Worm (Caenorhabditis elegans) whole organism, L3 larva: Measurements from ENCODE around the gene nft-1.

Experiments used
- R02D3.7 ChIP-seq: fragments of 150-350 bp; optimal IDR thresholded peaks from 2 replicates; lab custom pipeline; 2014; ENCODE audit warnings: missing biosample characterization, missing genetic modification characterization
- ama-1 ChIP-seq: fragments of 150-350 bp; optimal IDR thresholded peaks from 2 replicates; lab custom pipeline; 2018
- ceh-9 ChIP-seq: sonication (generic microtip); optimal IDR thresholded peaks from 2 replicates; lab custom pipeline; 2018; ENCODE audit warnings: missing biosample characterization, missing genetic modification characterization
- elt-1 ChIP-seq: fragments of 150-350 bp; optimal IDR thresholded peaks from 2 replicates; lab custom pipeline; 2014; ENCODE audit warnings: missing biosample characterization, missing genetic modification characterization
- fos-1 ChIP-seq: fragments of 150-350 bp; optimal IDR thresholded peaks from 2 replicates; lab custom pipeline; 2014; ENCODE audit warnings: missing biosample characterization, missing genetic modification characterization
- hmg-11 ChIP-seq: sonication (generic microtip); optimal IDR thresholded peaks from 2 replicates; lab custom pipeline; 2016; ENCODE audit warnings: missing genetic modification characterization, missing compliant biosample characterization
- mml-1 ChIP-seq: fragments of 150-350 bp; sonication (generic microtip); optimal IDR thresholded peaks from 3 replicates; lab custom pipeline; 2014; ENCODE audit warnings: missing biosample characterization, missing genetic modification characterization
- nfya-1 ChIP-seq: sonication (generic microtip); optimal IDR thresholded peaks from 2 replicates; lab custom pipeline; 2017; ENCODE audit warnings: missing genetic modification characterization, mild to moderate bottlenecking, missing compliant biosample characterization, antibody characterized with exemption, moderate library complexity; ENCODE audit not compliant: insufficient read depth
- pha-4 ChIP-seq: fragments of 150-350 bp; optimal IDR thresholded peaks from 2 replicates; lab custom pipeline; 2014; ENCODE audit warnings: missing biosample characterization, missing genetic modification reagents, missing genetic modification characterization
- snpc-4 ChIP-seq: fragments of 150-350 bp; optimal IDR thresholded peaks from 2 replicates; lab custom pipeline; 2014; ENCODE audit warnings: missing biosample characterization, missing genetic modification characterization
- unc-62 ChIP-seq: fragments of 150-350 bp; sonication (generic microtip); optimal IDR thresholded peaks from 4 replicates; lab custom pipeline; 2014; ENCODE audit warnings: missing biosample characterization, missing genetic modification reagents, missing genetic modification characterization
- zag-1 ChIP-seq: fragments of 150-350 bp; optimal IDR thresholded peaks from 2 replicates; lab custom pipeline; 2014; ENCODE audit warnings: missing biosample characterization, missing genetic modification characterization

ce11 chrIII:11917090-11917489 lies 6.6 kb upstream of the nft-1 start:
- TF ChIP-seq nfya-1 (tag; lab: Kevin White, UChicago): no peak
- TF ChIP-seq ceh-9 (tag; lab: Kevin White, UChicago): no peak
- TF ChIP-seq fos-1 (tag; lab: Kevin White, UChicago): no peak
- TF ChIP-seq mml-1 (tag; lab: Kevin White, UChicago): no peak
- TF ChIP-seq hmg-11 (tag; lab: Kevin White, UChicago): no peak
- TF ChIP-seq R02D3.7 (tag; lab: Kevin White, UChicago): no peak
- no peak for TF ChIP-seq unc-62 (GFP tag; lab: Kevin White, UChicago)
- TF ChIP-seq zag-1: no peak
- no peak for TF ChIP-seq elt-1 (tag; lab: Kevin White, UChicago)
- no peak for TF ChIP-seq ama-1 (lab: Kevin White, UChicago)
- TF ChIP-seq pha-4 (tag; lab: Kevin White, UChicago): no peak
- no peak for TF ChIP-seq snpc-4 (tag; lab: Kevin White, UChicago)
